Worm (Caenorhabditis elegans) whole organism, midembryonic: ENCODE data around the gene Y48A6C.4.

Source experiments
- cog-1 ChIP-seq: sonication (generic microtip); optimal IDR thresholded peaks from 2 replicates; lab custom pipeline; 2016; ENCODE audit warnings: missing genetic modification characterization, missing compliant biosample characterization
- tab-1 ChIP-seq: fragments of 200-800 bp; sonication (Bioruptor generic); IDR thresholded peaks from 2 replicates; pipeline ENCODE4 v1.3.6; 2022; ENCODE audit warnings: missing genetic modification characterization, missing compliant biosample characterization

DNA sequence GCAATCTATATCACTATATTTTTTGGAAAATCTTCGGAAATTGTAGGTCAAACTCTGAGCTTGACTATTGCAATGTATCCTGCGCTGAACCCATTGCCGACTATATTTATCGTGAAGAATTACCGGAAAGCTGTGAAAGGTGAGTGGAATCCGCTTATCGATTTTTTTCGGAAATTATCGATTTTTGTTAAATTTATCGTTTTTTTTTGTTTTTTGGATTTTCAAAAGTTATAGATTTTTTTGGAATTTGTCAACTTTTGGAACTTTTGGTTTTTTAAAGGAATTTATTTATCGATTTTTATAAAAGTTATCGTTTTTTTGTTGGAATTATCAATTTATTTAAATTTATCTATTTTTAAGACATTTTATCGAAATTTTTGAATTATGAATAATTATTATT is 42.9 kb upstream of the Y48A6C.4 start:
- TF ChIP-seq tab-1 (GFP tag; lab: Robert Waterston, UW): no peak
- no peak for TF ChIP-seq cog-1 (tag; lab: Kevin White, UChicago)
